Fruit fly (Drosophila melanogaster) Kc167 (cell line): ENCODE data around the gene CG34456.

ENCODE experiments used
- Sin3A ChIP-seq: fragments of >200 bp; optimal IDR thresholded peaks from 2 replicates; lab custom pipeline; 2018; ENCODE audit warnings: missing external identifiers
- h ChIP-seq: fragments of >200 bp; optimal IDR thresholded peaks from 3 replicates; lab custom pipeline; 2018; ENCODE audit warnings: missing external identifiers

DNA sequence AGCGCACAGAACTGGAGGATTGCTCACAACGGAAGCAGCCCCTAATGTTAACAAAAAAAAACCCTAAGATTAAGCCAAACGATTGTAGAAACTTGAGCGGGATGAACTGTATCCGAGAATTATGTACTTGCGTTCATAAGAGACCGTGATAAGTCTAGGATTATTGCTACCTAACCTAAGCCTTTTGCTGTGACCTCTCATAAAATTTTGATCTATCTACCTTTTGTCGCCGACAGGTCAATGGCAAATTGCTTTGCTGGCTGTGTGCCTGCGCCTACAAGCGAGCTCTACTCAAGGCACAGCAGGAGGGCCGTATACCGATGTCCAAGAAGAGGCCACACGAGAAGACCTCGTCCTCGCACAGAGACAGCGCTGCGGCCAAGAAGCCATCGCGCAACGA lies 6.8 kb downstream of the CG34456 start:
- no peak for TF ChIP-seq Sin3A (lab: Kevin White, UChicago)
- no peak for TF ChIP-seq h
